Fruit fly (Drosophila melanogaster) whole organism, embryonic: ENCODE results near the gene MED18.

Experiments used
- Ada2b ChIP-seq: fragments of 200-800 bp; sonication (Bioruptor generic); IDR thresholded peaks from 2 replicates; pipeline ENCODE4 v1.3.6; 2022; ENCODE audit warnings: missing biosample characterization, missing genetic modification characterization
- Aef1 ChIP-seq: fragments of 200-800 bp; sonication (Bioruptor generic); IDR thresholded peaks from 3 replicates; pipeline ENCODE4 v1.3.6; 2022; ENCODE audit warnings: missing biosample characterization, missing genetic modification characterization
- Atf3 ChIP-seq: fragments of 200-800 bp; sonication (Bioruptor generic); optimal IDR thresholded peaks from 3 replicates; lab custom pipeline; 2016; ENCODE audit warnings: missing biosample characterization, missing genetic modification characterization
- Awh ChIP-seq: fragments of 200-800 bp; sonication (Bioruptor generic); IDR thresholded peaks from 2 replicates; pipeline ENCODE4, ENCODE4 v1.3.6; 2022; ENCODE audit warnings: missing biosample characterization, missing genetic modification characterization
- Bdp1 ChIP-seq: fragments of 200-800 bp; sonication (Bioruptor generic); optimal IDR thresholded peaks from 3 replicates; lab custom pipeline; 2016; ENCODE audit warnings: missing biosample characterization, missing genetic modification characterization
- Bgb ChIP-seq: fragments of 200-800 bp; sonication (Bioruptor generic); IDR thresholded peaks from 2 replicates; pipeline ENCODE4 v1.3.6; 2022; ENCODE audit warnings: missing biosample characterization, missing genetic modification characterization; ENCODE audit not compliant: partially characterized antibody
- CG12071 ChIP-seq: fragments of 200-800 bp; sonication (Bioruptor generic); optimal IDR thresholded peaks from 3 replicates; lab custom pipeline; 2018; ENCODE audit warnings: missing biosample characterization, mild to moderate bottlenecking, missing genetic modification characterization
- CG12104 ChIP-seq: fragments of 200-800 bp; sonication (Bioruptor generic); optimal IDR thresholded peaks from 3 replicates; lab custom pipeline; 2016; ENCODE audit warnings: missing biosample characterization, missing genetic modification characterization
- CG1233 ChIP-seq: fragments of 200-800 bp; sonication (Bioruptor generic); optimal IDR thresholded peaks from 4 replicates; lab custom pipeline; 2018; ENCODE audit warnings: missing biosample characterization, mild to moderate bottlenecking, missing genetic modification characterization
- CG14710 ChIP-seq: fragments of 200-800 bp; sonication (Bioruptor generic); optimal IDR thresholded peaks from 3 replicates; lab custom pipeline; 2019; ENCODE audit warnings: missing biosample characterization, mild to moderate bottlenecking, missing genetic modification characterization, moderate library complexity
- CG15073 ChIP-seq: fragments of 200-800 bp; sonication (Bioruptor generic); optimal IDR thresholded peaks from 2 replicates; lab custom pipeline; 2016; ENCODE audit warnings: missing biosample characterization, missing genetic modification characterization
- CG1529 ChIP-seq: fragments of 200-800 bp; sonication (Bioruptor generic); optimal IDR thresholded peaks from 3 replicates; lab custom pipeline; 2018; ENCODE audit warnings: missing biosample characterization, missing genetic modification characterization
- CG17361 ChIP-seq: fragments of 200-800 bp; sonication (Bioruptor generic); IDR thresholded peaks from 3 replicates; pipeline ENCODE4 v1.3.6; 2022; ENCODE audit warnings: missing biosample characterization, missing genetic modification characterization
- CG17385 ChIP-seq: fragments of 200-800 bp; sonication (Bioruptor generic); optimal IDR thresholded peaks from 3 replicates; lab custom pipeline; 2018; ENCODE audit warnings: missing biosample characterization, mild to moderate bottlenecking, missing genetic modification characterization
- CG17568 ChIP-seq: fragments of 200-800 bp; sonication (Bioruptor generic); optimal IDR thresholded peaks from 2 replicates; lab custom pipeline; 2018; ENCODE audit warnings: missing biosample characterization, mild to moderate bottlenecking, missing genetic modification characterization, moderate library complexity
- CG2129 ChIP-seq: fragments of 200-800 bp; sonication (Bioruptor generic); IDR thresholded peaks from 2 replicates; pipeline ENCODE4 v1.3.6; 2022; ENCODE audit warnings: missing biosample characterization, missing genetic modification characterization; ENCODE audit not compliant: partially characterized antibody
- CG2199 ChIP-seq: fragments of 200-800 bp; sonication (Bioruptor generic); IDR thresholded peaks from 3 replicates; pipeline ENCODE4 v1.3.6; 2022; ENCODE audit warnings: missing biosample characterization, missing genetic modification characterization
- CG33213 ChIP-seq: fragments of 200-800 bp; sonication (Bioruptor generic); optimal IDR thresholded peaks from 3 replicates; lab custom pipeline; 2016; ENCODE audit warnings: missing biosample characterization, missing genetic modification characterization
- CG3407 ChIP-seq: fragments of 200-800 bp; sonication (Bioruptor generic); optimal IDR thresholded peaks from 2 replicates; lab custom pipeline; 2018; ENCODE audit warnings: missing biosample characterization, mild to moderate bottlenecking, missing genetic modification characterization
- CG4707 ChIP-seq: fragments of 200-800 bp; sonication (Bioruptor generic); optimal IDR thresholded peaks from 2 replicates; lab custom pipeline; 2018; ENCODE audit warnings: missing biosample characterization, mild to moderate bottlenecking, missing genetic modification characterization, moderate library complexity
- CG6813 ChIP-seq: fragments of 200-800 bp; sonication (Bioruptor generic); optimal IDR thresholded peaks from 2 replicates; lab custom pipeline; 2017; ENCODE audit warnings: missing biosample characterization, missing genetic modification characterization, mild to moderate bottlenecking, moderate library complexity, missing genetic modification reagents
- CG7745 ChIP-seq: fragments of 200-800 bp; sonication (Bioruptor generic); optimal IDR thresholded peaks from 2 replicates; lab custom pipeline; 2018; ENCODE audit warnings: missing biosample characterization, mild to moderate bottlenecking, missing genetic modification characterization, moderate library complexity
- Dfd ChIP-seq, 2 experiments: fragments of >200 bp; optimal IDR thresholded peaks; 2 replicates each; lab custom pipeline; 2017; ENCODE audit warnings: missing biosample characterization in 2 of 2, missing genetic modification characterization in 2 of 2
- Dip3 ChIP-seq: fragments of 200-800 bp; sonication (Bioruptor generic); optimal IDR thresholded peaks from 3 replicates; lab custom pipeline; 2016; ENCODE audit warnings: missing biosample characterization, missing genetic modification characterization
- GATAe ChIP-seq: fragments of 200-800 bp; sonication (Bioruptor generic); conservative IDR thresholded peaks from 2 replicates; pipeline ENCODE4 v1.3.6; 2022; ENCODE audit warnings: missing biosample characterization, missing genetic modification characterization
- Gsc ChIP-seq: fragments of 200-800 bp; sonication (Bioruptor generic); IDR thresholded peaks from 2 replicates; pipeline ENCODE4 v1.3.6; 2022; ENCODE audit warnings: missing biosample characterization, missing genetic modification characterization
- HHEX ChIP-seq: fragments of 200-800 bp; sonication (Bioruptor generic); optimal IDR thresholded peaks from 3 replicates; lab custom pipeline; 2017; ENCODE audit warnings: missing biosample characterization, mild to moderate bottlenecking, missing genetic modification characterization, missing genetic modification reagents
- HLH54F ChIP-seq: fragments of 200-800 bp; sonication (Bioruptor generic); optimal IDR thresholded peaks from 3 replicates; lab custom pipeline; 2016; ENCODE audit warnings: missing biosample characterization, missing genetic modification characterization
- HmgZ ChIP-seq: fragments of 200-800 bp; sonication (Bioruptor generic); optimal IDR thresholded peaks from 2 replicates; lab custom pipeline; 2018; ENCODE audit warnings: missing biosample characterization, mild to moderate bottlenecking, missing genetic modification characterization
- Oaz ChIP-seq: fragments of 200-800 bp; sonication (Bioruptor generic); IDR thresholded peaks from 2 replicates; pipeline ENCODE4 v1.3.6; 2022; ENCODE audit warnings: missing biosample characterization, missing genetic modification characterization
- PHDP ChIP-seq: fragments of 200-800 bp; sonication (Bioruptor generic); optimal IDR thresholded peaks from 3 replicates; lab custom pipeline; 2018; ENCODE audit warnings: missing biosample characterization, mild to moderate bottlenecking, missing genetic modification characterization, moderate library complexity
- Rx ChIP-seq: fragments of 200-800 bp; sonication (Bioruptor generic); IDR thresholded peaks from 2 replicates; pipeline ENCODE4 v1.3.6; 2022; ENCODE audit warnings: missing biosample characterization, missing genetic modification characterization
- ato ChIP-seq: fragments of 200-800 bp; sonication (Bioruptor generic); IDR thresholded peaks from 2 replicates; pipeline ENCODE4 v1.3.6; 2022; ENCODE audit warnings: missing biosample characterization, missing genetic modification characterization; ENCODE audit not compliant: partially characterized antibody
- chm ChIP-seq: fragments of 200-800 bp; sonication (Bioruptor generic); IDR thresholded peaks from 2 replicates; pipeline ENCODE4 v1.3.6; 2022; ENCODE audit warnings: missing biosample characterization, missing genetic modification characterization
- corto ChIP-seq: fragments of 200-800 bp; sonication (Bioruptor generic); optimal IDR thresholded peaks from 2 replicates; lab custom pipeline; 2016; ENCODE audit warnings: missing biosample characterization, mild to moderate bottlenecking, missing genetic modification characterization, moderate library complexity
- croc ChIP-seq: fragments of 200-800 bp; sonication (Bioruptor generic); conservative IDR thresholded peaks from 3 replicates; pipeline ENCODE4 v1.3.6; 2022; ENCODE audit warnings: missing biosample characterization, missing genetic modification characterization
- crol ChIP-seq: fragments of 200-800 bp; sonication (Bioruptor generic); IDR thresholded peaks from 2 replicates; pipeline ENCODE4 v1.3.6; 2022; ENCODE audit warnings: missing biosample characterization, missing genetic modification characterization
- emc ChIP-seq: fragments of 200-800 bp; sonication (Bioruptor generic); optimal IDR thresholded peaks from 2 replicates; lab custom pipeline; 2016; ENCODE audit warnings: missing biosample characterization, missing genetic modification characterization
- fd102C ChIP-seq: fragments of 200-800 bp; sonication (Bioruptor generic); optimal IDR thresholded peaks from 2 replicates; lab custom pipeline; 2018; ENCODE audit warnings: missing biosample characterization, mild to moderate bottlenecking, missing genetic modification characterization, moderate library complexity
- gcm ChIP-seq: fragments of 200-800 bp; sonication (Bioruptor generic); optimal IDR thresholded peaks from 2 replicates; lab custom pipeline; 2019; ENCODE audit warnings: missing biosample characterization, mild to moderate bottlenecking, missing genetic modification characterization, moderate library complexity
- gsb ChIP-seq: fragments of 200-800 bp; sonication (Bioruptor generic); IDR thresholded peaks from 2 replicates; pipeline ENCODE4 v1.3.6; 2022; ENCODE audit warnings: missing biosample characterization, missing genetic modification characterization
- kni ChIP-seq: fragments of 200-800 bp; sonication (Bioruptor generic); optimal IDR thresholded peaks from 3 replicates; lab custom pipeline; 2017; ENCODE audit warnings: mild to moderate bottlenecking, missing biosample characterization, missing genetic modification reagents, missing genetic modification characterization
- sd ChIP-seq: fragments of 200-800 bp; sonication (Bioruptor generic); optimal IDR thresholded peaks from 3 replicates; lab custom pipeline; 2018; ENCODE audit warnings: missing biosample characterization, mild to moderate bottlenecking, missing genetic modification characterization, moderate library complexity
- so ChIP-seq: fragments of 200-800 bp; sonication (Bioruptor generic); IDR thresholded peaks from 3 replicates; pipeline ENCODE4 v1.3.6; 2022; ENCODE audit warnings: missing biosample characterization, missing genetic modification characterization
- sob ChIP-seq: fragments of 200-800 bp; sonication (Bioruptor generic); IDR thresholded peaks from 2 replicates; pipeline ENCODE4 v1.3.6; 2022; ENCODE audit warnings: missing biosample characterization, missing genetic modification characterization
- tap ChIP-seq: fragments of 200-800 bp; optimal IDR thresholded peaks from 3 replicates; lab custom pipeline; 2019; ENCODE audit warnings: missing biosample characterization, mild to moderate bottlenecking, missing genetic modification characterization, moderate library complexity
- tx ChIP-seq: fragments of 200-800 bp; sonication (Bioruptor generic); optimal IDR thresholded peaks from 2 replicates; lab custom pipeline; 2016; ENCODE audit warnings: missing biosample characterization, missing genetic modification characterization
- unpg ChIP-seq: fragments of 200-800 bp; sonication (Bioruptor generic); optimal IDR thresholded peaks from 3 replicates; lab custom pipeline; 2018; ENCODE audit warnings: missing biosample characterization, mild to moderate bottlenecking, missing genetic modification characterization, moderate library complexity
- wdn ChIP-seq: fragments of 200-800 bp; sonication (Bioruptor generic); IDR thresholded peaks from 2 replicates; pipeline ENCODE4 v1.3.6; 2022; ENCODE audit warnings: missing biosample characterization, missing genetic modification characterization
- z ChIP-seq: fragments of 200-800 bp; sonication (Bioruptor generic); IDR thresholded peaks from 3 replicates; pipeline ENCODE4 v1.3.6; 2022; ENCODE audit warnings: missing biosample characterization, missing genetic modification characterization
- zen ChIP-seq: fragments of 200-800 bp; sonication (Bioruptor generic); optimal IDR thresholded peaks from 3 replicates; lab custom pipeline; 2018; ENCODE audit warnings: missing biosample characterization, mild to moderate bottlenecking, missing genetic modification characterization, moderate library complexity

The MED18 gene

dm6 chrX:1854070-1854469, 11.6 kb upstream of the MED18 start (continued):
- TF ChIP-seq CG14710 (tag; lab: Kevin White, UChicago): no peak
- TF ChIP-seq Bgb (GFP tag; lab: Robert Waterston, UW): no peak
- TF ChIP-seq Atf3: no peak
- no peak for TF ChIP-seq corto
- peak; percentile 79 for TF ChIP-seq Awh (GFP tag; lab: Robert Waterston, UW)
- peak; percentile 56 for TF ChIP-seq sd (tag; lab: Kevin White, UChicago)
- no peak for TF ChIP-seq zen
- peak; percentile 51; the same call in 1 of the 2 replicates for TF ChIP-seq gsb (GFP tag; lab: Robert Waterston, UW)
- no peak for TF ChIP-seq CG15073 (GFP tag; lab: Kevin White, UChicago)
- peak; percentile 58 for TF ChIP-seq PHDP (tag; lab: Kevin White, UChicago)
- TF ChIP-seq CG17385: peak; percentile 56
- TF ChIP-seq CG7745: no peak
- no peak for TF ChIP-seq crol (GFP tag; lab: Robert Waterston, UW)
- TF ChIP-seq Oaz (GFP tag; lab: Robert Waterston, UW): no peak
- no peak for TF ChIP-seq CG2199 (GFP tag; lab: Robert Waterston, UW)
- TF ChIP-seq CG17568 (GFP tag; lab: Kevin White, UChicago): peak; percentile 66
- TF ChIP-seq chm (GFP tag; lab: Robert Waterston, UW): no peak
- TF ChIP-seq Gsc (GFP tag; lab: Robert Waterston, UW): no peak
- TF ChIP-seq z: 0 out of 3 replicates have a peak, but pooled peaks have one; percentile 41
- peak; percentile 36 for TF ChIP-seq unpg
- TF ChIP-seq fd102C (GFP tag; lab: Kevin White, UChicago): no peak
- peak; percentile 43 for TF ChIP-seq Bdp1
- TF ChIP-seq CG12104: peak; percentile 49
- TF ChIP-seq croc: no peak
- TF ChIP-seq kni (GFP tag; lab: Kevin White, UChicago): no peak
- peak; percentile 64 for TF ChIP-seq CG33213 (GFP tag; lab: Kevin White, UChicago)
- TF ChIP-seq HHEX: peak; percentile 87
- no peak for TF ChIP-seq tap (tag; lab: Kevin White, UChicago)
- no peak for TF ChIP-seq ato
- TF ChIP-seq gcm (GFP tag; lab: Kevin White, UChicago): no peak
- TF ChIP-seq CG3407: peak; percentile 9
- TF ChIP-seq tx (GFP tag; lab: Kevin White, UChicago): peak; percentile 32
- no peak for TF ChIP-seq emc (GFP tag; lab: Kevin White, UChicago)
- peak; percentile 34; the same call in 1 of the 2 replicates for TF ChIP-seq GATAe
- TF ChIP-seq so (GFP tag; lab: Robert Waterston, UW): peak; percentile 87; the same call in 2 of the 3 replicates
- TF ChIP-seq wdn (GFP tag; lab: Robert Waterston, UW): peak; percentile 60; the same call in 1 of the 2 replicates
- TF ChIP-seq CG4707 (GFP tag; lab: Kevin White, UChicago): no peak
- no peak for TF ChIP-seq CG17361 (GFP tag; lab: Robert Waterston, UW)
- no peak for TF ChIP-seq Dfd (GFP tag; optimal IDR thresholded peaks at IDR 0.05; lab: Kevin White, UChicago)
- TF ChIP-seq Dip3: peak; percentile 16
- no peak for TF ChIP-seq Aef1 (GFP tag; lab: Robert Waterston, UW)
- TF ChIP-seq Rx: no peak
- peak; percentile 92 for TF ChIP-seq CG6813
- TF ChIP-seq CG2129 (GFP tag; lab: Robert Waterston, UW): no peak
- peak; percentile 11 for TF ChIP-seq HLH54F
- TF ChIP-seq CG12071 (GFP tag; lab: Kevin White, UChicago): peak; percentile 84
- peak; percentile 84 for TF ChIP-seq HmgZ (tag; lab: Kevin White, UChicago)
- peak; percentile 29; the same call in 1 of the 2 replicates for TF ChIP-seq Ada2b (GFP tag; lab: Robert Waterston, UW)
- TF ChIP-seq sob: peak; percentile 85
- no peak for TF ChIP-seq CG1529 (GFP tag; lab: Kevin White, UChicago)
- peak; percentile 61 for TF ChIP-seq CG1233 (GFP tag; lab: Kevin White, UChicago)
